Fruit fly (Drosophila melanogaster) whole organism, embryonic: ENCODE data around the gene CG5762.

Experiments
- Antp ChIP-seq: fragments of 200-800 bp; sonication (Bioruptor generic); optimal IDR thresholded peaks from 3 replicates; lab custom pipeline; 2016; ENCODE audit warnings: missing biosample characterization, missing genetic modification characterization
- CG15479 ChIP-seq: fragments of 200-800 bp; sonication (Bioruptor generic); optimal IDR thresholded peaks from 3 replicates; lab custom pipeline; 2019; ENCODE audit warnings: missing biosample characterization, mild to moderate bottlenecking, missing genetic modification characterization, moderate library complexity
- CG7839 ChIP-seq: fragments of 200-800 bp; sonication (Bioruptor generic); optimal IDR thresholded peaks from 3 replicates; lab custom pipeline; 2018; ENCODE audit warnings: missing biosample characterization, mild to moderate bottlenecking, missing genetic modification characterization, moderate library complexity
- CG9797 ChIP-seq: fragments of 200-800 bp; sonication (Bioruptor generic); optimal IDR thresholded peaks from 3 replicates; lab custom pipeline; 2018; ENCODE audit warnings: missing biosample characterization, mild to moderate bottlenecking, missing genetic modification characterization
- CG9817 ChIP-seq: fragments of 200-800 bp; sonication (Bioruptor generic); optimal IDR thresholded peaks from 2 replicates; lab custom pipeline; 2018; ENCODE audit warnings: missing biosample characterization, mild to moderate bottlenecking, missing genetic modification characterization, moderate library complexity
- Dll ChIP-seq: fragments of 200-800 bp; sonication (Bioruptor generic); IDR thresholded peaks from 4 replicates; pipeline ENCODE4 v1.3.6; 2022; ENCODE audit warnings: missing biosample characterization, missing genetic modification characterization; ENCODE audit not compliant: partially characterized antibody
- Oaz ChIP-seq: fragments of 200-800 bp; sonication (Bioruptor generic); IDR thresholded peaks from 2 replicates; pipeline ENCODE4 v1.3.6; 2022; ENCODE audit warnings: missing biosample characterization, missing genetic modification characterization
- br ChIP-seq: fragments of >200 bp; optimal IDR thresholded peaks from 2 replicates; lab custom pipeline; 2017
- cad ChIP-seq: fragments of >200 bp; optimal IDR thresholded peaks from 2 replicates; lab custom pipeline; 2017; ENCODE audit warnings: missing biosample characterization, missing genetic modification characterization
- chif ChIP-seq, 2 experiments: fragments of 200-800 bp; sonication (Bioruptor generic); optimal IDR thresholded peaks; 3 replicates each; lab custom pipeline; 2016; ENCODE audit warnings: missing biosample characterization in 2 of 2, missing genetic modification characterization in 2 of 2
- gem ChIP-seq: fragments of 200-800 bp; sonication (Bioruptor generic); optimal IDR thresholded peaks from 2 replicates; lab custom pipeline; 2019; ENCODE audit warnings: missing biosample characterization, mild to moderate bottlenecking, missing genetic modification characterization, moderate library complexity

dm6 chr3R:24390239-24390638 lies 28.8 kb upstream of the CG5762 start, which contains the start of the genes CG5768 and CG13615:
- TF ChIP-seq CG15479 (GFP tag; lab: Kevin White, UChicago), result no peak
- TF ChIP-seq CG7839, result no peak
- TF ChIP-seq Oaz (GFP tag; lab: Robert Waterston, UW), result no peak
- no peak for TF ChIP-seq CG9797
- no peak for TF ChIP-seq Dll (GFP tag; lab: Robert Waterston, UW)
- TF ChIP-seq chif (GFP tag; optimal IDR thresholded peaks at IDR 0.05; lab: Kevin White, UChicago), result no peak
- no peak for TF ChIP-seq gem (tag; lab: Kevin White, UChicago)
- no peak for TF ChIP-seq CG9817 (tag; lab: Kevin White, UChicago)
- TF ChIP-seq Antp (GFP tag; lab: Kevin White, UChicago), result no peak
- no peak for TF ChIP-seq br (lab: Kevin White, UChicago)
- TF ChIP-seq cad (GFP tag; lab: Kevin White, UChicago), result no peak
